Worm (Caenorhabditis elegans): ENCODE measurements around the gene Y46G5A.34.

The Y46G5A.34 gene

ce11 chrII:12813253-12813652 is 36.8 kb downstream of the Y46G5A.34 start:
- TF ChIP-seq tbx-2 (tag; optimal IDR thresholded peaks at IDR 0.05) = no peak
- TF ChIP-seq ztf-4 (tag; optimal IDR thresholded peaks at IDR 0.05) = no peak
- no peak for TF ChIP-seq daf-12 (tag; optimal IDR thresholded peaks at IDR 0.05)
- no peak for TF ChIP-seq ceh-28 (tag; optimal IDR thresholded peaks at IDR 0.05)
- no peak for TF ChIP-seq fkh-10 (GFP tag; optimal IDR thresholded peaks at IDR 0.05)
- TF ChIP-seq unc-62 (GFP tag; optimal IDR thresholded peaks at IDR 0.05) = no peak

ce11 chrII:12816412-12817146 is 40.1 kb downstream of the Y46G5A.34 start, which contains the start of gene acl-7:
TSS of gene acl-7 (minus strand) at chrII:12816462.
- TF ChIP-seq pha-4 (tag; optimal IDR thresholded peaks at IDR 0.05) = no peak
- no peak for TF ChIP-seq nhr-12 (tag; optimal IDR thresholded peaks at IDR 0.05)
- peak; percentile 76 for TF ChIP-seq elt-2 (tag; optimal IDR thresholded peaks at IDR 0.05)
- no peak for TF ChIP-seq nhr-77 (tag; optimal IDR thresholded peaks at IDR 0.05)
- TF ChIP-seq lsy-12 (tag; optimal IDR thresholded peaks at IDR 0.05) = no peak
- TF ChIP-seq pqm-1 (tag; optimal IDR thresholded peaks at IDR 0.05) = peak; percentile 39
- no peak for TF ChIP-seq lin-39 (tag; optimal IDR thresholded peaks at IDR 0.05)

ce11 chrII:12818488-12818887 is 42.0 kb downstream of the Y46G5A.34 start, which contains the start of gene Y46G5A.22:
TSS of gene Y46G5A.22 (minus strand) at chrII:12818588.
- TF ChIP-seq ceh-82 (tag; optimal IDR thresholded peaks at IDR 0.05) (no peak), nhr-23 (tag; optimal IDR thresholded peaks at IDR 0.05) (no peak), ceh-9 (tag; optimal IDR thresholded peaks at IDR 0.05) (no peak), lin-15B (tag; optimal IDR thresholded peaks at IDR 0.05) (no peak), unc-62 (GFP tag; optimal IDR thresholded peaks at IDR 0.05) (no peak), ceh-28 (tag; optimal IDR thresholded peaks at IDR 0.05) (no peak), skn-1 (tag; optimal IDR thresholded peaks at IDR 0.05) (no peak), unc-39 (tag; optimal IDR thresholded peaks at IDR 0.05) (no peak), nhr-28 (tag; optimal IDR thresholded peaks at IDR 0.05) (no peak), fos-1 (tag; optimal IDR thresholded peaks at IDR 0.05) (no peak), elt-3 (tag; optimal IDR thresholded peaks at IDR 0.05) (no peak), nhr-11 (tag; optimal IDR thresholded peaks at IDR 0.05) (no peak), ama-1 (optimal IDR thresholded peaks at IDR 0.05) (no peak), nhr-67 (tag; optimal IDR thresholded peaks at IDR 0.05) (no peak), ZK546.5 (tag; optimal IDR thresholded peaks at IDR 0.05) (no peak), aly-2 (tag; optimal IDR thresholded peaks at IDR 0.05) (no peak), lin-39 (tag; optimal IDR thresholded peaks at IDR 0.05) (no peak), nhr-76 (tag; optimal IDR thresholded peaks at IDR 0.05) (no peak), egl-27 (tag; optimal IDR thresholded peaks at IDR 0.05) (no peak), pha-4 (tag; optimal IDR thresholded peaks at IDR 0.05) (no peak)

DNA sequence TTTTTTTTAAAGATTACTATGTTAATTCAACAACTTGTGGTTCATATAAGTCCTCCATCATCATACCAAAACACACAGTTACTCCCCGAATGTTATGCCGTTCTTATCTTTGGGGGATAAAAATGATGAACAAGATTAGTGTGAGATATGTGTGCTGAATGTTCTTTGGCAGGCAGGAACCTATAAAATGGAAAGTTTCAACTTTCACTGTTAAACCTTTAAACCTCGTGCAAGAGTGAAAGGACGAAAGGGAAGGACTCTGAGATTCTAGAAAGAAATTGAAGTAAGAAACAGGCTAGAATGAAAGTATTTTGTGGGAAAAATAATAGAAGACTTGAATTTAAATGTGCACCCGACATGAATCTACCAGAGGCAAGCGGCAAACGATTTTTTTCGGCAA is 43.5 kb downstream of the Y46G5A.34 start:
- no peak for TF ChIP-seq nhr-25 (tag; optimal IDR thresholded peaks at IDR 0.05)
- TF ChIP-seq lin-39 (tag; optimal IDR thresholded peaks at IDR 0.05) = no peak
- no peak for TF ChIP-seq nhr-12 (tag; optimal IDR thresholded peaks at IDR 0.05)
- TF ChIP-seq nhr-76 (tag; optimal IDR thresholded peaks at IDR 0.05) = no peak
- TF ChIP-seq nhr-23 (tag; optimal IDR thresholded peaks at IDR 0.05) = no peak
- TF ChIP-seq nfya-1 (tag; optimal IDR thresholded peaks at IDR 0.05; ENCODE audit: insufficient read depth) = no peak
- no peak for TF ChIP-seq elt-1 (tag; optimal IDR thresholded peaks at IDR 0.05)

ce11 chrII:12823437-12823836 is 47.0 kb downstream of the Y46G5A.34 start, which contains the start of gene Y46G5A.36:
TSS of gene Y46G5A.36 (plus strand) at chrII:12823679.
- TF ChIP-seq ceh-16 (tag; optimal IDR thresholded peaks at IDR 0.05) (no peak), elt-2 (tag; optimal IDR thresholded peaks at IDR 0.05) (peak; percentile 90), lsy-12 (tag; optimal IDR thresholded peaks at IDR 0.05) (no peak), tbx-2 (tag; optimal IDR thresholded peaks at IDR 0.05) (no peak), pqm-1 (tag; optimal IDR thresholded peaks at IDR 0.05) (peak; percentile 79)

DNA sequence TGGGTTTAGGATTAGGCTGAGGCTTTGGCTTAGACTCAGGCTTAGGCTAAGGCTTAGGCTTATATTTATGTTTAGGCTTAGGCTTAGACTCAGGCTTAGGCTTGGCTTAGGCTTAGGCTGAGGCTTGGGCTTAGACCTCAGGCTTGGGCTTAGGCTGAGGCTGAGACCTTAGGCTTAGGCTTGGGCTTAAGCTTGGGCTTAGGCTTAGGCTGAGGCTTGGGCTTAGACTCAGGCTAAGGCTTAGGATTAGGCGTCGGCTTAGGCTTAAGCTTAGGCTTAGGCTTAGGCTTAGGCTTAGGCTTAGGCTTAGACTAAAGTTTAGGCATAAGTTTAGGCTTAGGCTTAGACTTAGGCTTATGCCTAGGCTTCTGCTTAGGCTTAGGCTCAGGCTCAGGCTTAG is 48.0 kb downstream of the Y46G5A.34 start:
- TF ChIP-seq skn-1 (tag; optimal IDR thresholded peaks at IDR 0.05) (no peak), aly-2 (tag; optimal IDR thresholded peaks at IDR 0.05) (no peak), snpc-4 (tag; optimal IDR thresholded peaks at IDR 0.05) (no peak)

All from whole organism, L3 larva.